Worm (Caenorhabditis elegans): ENCODE results near the gene K04F1.9.

Gene K04F1.9

DNA sequence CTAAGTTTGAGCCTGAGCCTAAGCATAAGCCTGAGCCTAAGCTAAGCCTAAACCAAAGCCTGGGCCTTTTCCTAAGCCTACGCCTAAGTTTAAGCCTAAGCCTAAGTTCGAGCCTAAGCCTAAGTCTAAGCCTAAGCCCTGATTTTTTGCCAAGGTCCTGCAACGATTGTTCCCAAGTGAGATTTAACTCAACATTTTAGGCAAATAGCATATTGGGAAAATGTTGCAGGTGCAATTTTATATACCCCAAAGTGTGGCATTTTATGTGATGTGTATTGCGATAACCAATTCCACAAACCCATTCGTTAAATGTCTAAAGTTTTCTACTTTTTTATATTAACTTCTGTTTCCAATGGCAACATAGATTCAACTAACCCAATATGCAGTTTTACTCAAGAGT lies 2.8 kb upstream of the K04F1.9 start, which contains the start of gene irld-40:
TSS of gene irld-40 (plus strand) at position 301 of the 400 bp plus-strand sequence.
- TF ChIP-seq sem-2 (GFP tag; optimal IDR thresholded peaks at IDR 0.05) (no peak), drap-1 (GFP tag; optimal IDR thresholded peaks at IDR 0.05) (no peak), nhr-12 (tag; optimal IDR thresholded peaks at IDR 0.05) (no peak), mep-1 (tag; optimal IDR thresholded peaks at IDR 0.05) (no peak), blmp-1 (tag; optimal IDR thresholded peaks at IDR 0.05) (no peak), mls-2 (tag; optimal IDR thresholded peaks at IDR 0.05) (no peak), nhr-2 (tag; optimal IDR thresholded peaks at IDR 0.05) (no peak), unc-39 (tag; optimal IDR thresholded peaks at IDR 0.05) (no peak), unc-62 (GFP tag; optimal IDR thresholded peaks at IDR 0.05) (no peak), snpc-4 (tag; optimal IDR thresholded peaks at IDR 0.05) (no peak), lin-32 (GFP tag; optimal IDR thresholded peaks at IDR 0.05) (no peak), tbx-8 (GFP tag; optimal IDR thresholded peaks at IDR 0.05) (no peak), ham-2 (GFP tag; optimal IDR thresholded peaks at IDR 0.05) (no peak), zip-8 (tag; optimal IDR thresholded peaks at IDR 0.05) (no peak), pha-4 (tag; optimal IDR thresholded peaks at IDR 0.05) (no peak), hlh-1 (tag; optimal IDR thresholded peaks at IDR 0.05) (no peak), M03D4.4 (tag; optimal IDR thresholded peaks at IDR 0.05) (no peak)

DNA sequence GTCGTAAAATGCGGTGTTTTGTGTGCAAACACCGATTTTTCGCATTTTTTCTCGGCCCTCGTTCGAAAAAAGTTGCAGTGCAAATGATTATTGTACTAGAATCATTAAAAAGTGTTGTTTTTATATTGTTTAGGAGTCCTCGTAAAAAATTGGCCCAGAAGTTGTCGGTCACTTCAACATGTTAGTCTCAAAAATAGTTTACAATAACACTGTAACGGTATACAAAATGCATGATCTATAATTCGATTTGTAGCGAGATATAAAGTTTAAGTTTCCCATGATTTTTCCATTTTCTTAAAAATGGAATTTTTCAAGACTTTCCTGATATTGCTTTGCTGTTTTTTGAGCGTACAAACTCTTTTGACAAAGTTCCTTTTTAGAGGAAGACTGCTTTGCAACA lies 1.9 kb downstream of the K04F1.9 start, which contains the start of gene K04F1.8:
TSS of gene K04F1.8 (plus strand) at position 301 of the 400 bp plus-strand sequence.
- TF ChIP-seq nhr-28 (tag; optimal IDR thresholded peaks at IDR 0.05) (no peak), unc-39 (tag; optimal IDR thresholded peaks at IDR 0.05) (no peak), unc-62 (GFP tag; optimal IDR thresholded peaks at IDR 0.05) (no peak), elt-3 (tag; optimal IDR thresholded peaks at IDR 0.05) (no peak), sem-2 (GFP tag; optimal IDR thresholded peaks at IDR 0.05) (no peak), lin-32 (GFP tag; optimal IDR thresholded peaks at IDR 0.05) (no peak), zip-8 (tag; optimal IDR thresholded peaks at IDR 0.05) (no peak), sptf-1 (tag; optimal IDR thresholded peaks at IDR 0.05) (no peak), ham-2 (GFP tag; optimal IDR thresholded peaks at IDR 0.05) (no peak), nhr-2 (tag; optimal IDR thresholded peaks at IDR 0.05) (no peak), flh-1 (GFP tag; optimal IDR thresholded peaks at IDR 0.05) (no peak), unc-120 (tag; optimal IDR thresholded peaks at IDR 0.05; ENCODE audit: poor library complexity, severe bottlenecking) (no peak), ceh-39 (tag; optimal IDR thresholded peaks at IDR 0.05) (no peak), nhr-76 (tag; optimal IDR thresholded peaks at IDR 0.05) (no peak)

DNA sequence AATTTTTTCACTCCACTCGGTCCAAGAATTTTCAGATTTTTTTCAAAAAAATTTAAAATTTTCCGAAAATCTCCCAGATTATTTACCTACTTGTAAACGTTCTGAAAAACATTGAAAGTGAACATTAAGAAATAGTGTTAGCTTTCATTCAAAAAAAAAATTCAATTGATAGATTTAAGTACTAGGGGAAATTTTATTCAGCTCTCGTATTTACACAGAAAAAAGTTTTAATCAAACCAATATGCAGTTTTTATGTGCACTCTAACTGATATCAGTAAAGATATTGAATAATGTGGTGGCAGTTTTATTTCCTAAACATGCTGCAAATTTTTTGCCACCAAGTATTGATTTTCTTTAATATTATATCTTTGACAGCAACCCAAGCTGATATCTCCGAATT lies 3.2 kb downstream of the K04F1.9 start, which contains the start of gene irld-42:
TSS of gene irld-42 (plus strand) at position 301 of the 400 bp plus-strand sequence.
- TF ChIP-seq sem-2 (GFP tag; optimal IDR thresholded peaks at IDR 0.05), result no peak
- no peak for TF ChIP-seq nhr-28 (tag; optimal IDR thresholded peaks at IDR 0.05)
- no peak for TF ChIP-seq ceh-39 (tag; optimal IDR thresholded peaks at IDR 0.05)
- TF ChIP-seq zip-8 (tag; optimal IDR thresholded peaks at IDR 0.05), result no peak
- TF ChIP-seq sptf-1 (tag; optimal IDR thresholded peaks at IDR 0.05), result no peak
- TF ChIP-seq mep-1 (tag; optimal IDR thresholded peaks at IDR 0.05), result no peak
- TF ChIP-seq nhr-237 (tag; optimal IDR thresholded peaks at IDR 0.05), result no peak
- TF ChIP-seq lin-32 (GFP tag; optimal IDR thresholded peaks at IDR 0.05), result no peak
- no peak for TF ChIP-seq drap-1 (GFP tag; optimal IDR thresholded peaks at IDR 0.05)

DNA sequence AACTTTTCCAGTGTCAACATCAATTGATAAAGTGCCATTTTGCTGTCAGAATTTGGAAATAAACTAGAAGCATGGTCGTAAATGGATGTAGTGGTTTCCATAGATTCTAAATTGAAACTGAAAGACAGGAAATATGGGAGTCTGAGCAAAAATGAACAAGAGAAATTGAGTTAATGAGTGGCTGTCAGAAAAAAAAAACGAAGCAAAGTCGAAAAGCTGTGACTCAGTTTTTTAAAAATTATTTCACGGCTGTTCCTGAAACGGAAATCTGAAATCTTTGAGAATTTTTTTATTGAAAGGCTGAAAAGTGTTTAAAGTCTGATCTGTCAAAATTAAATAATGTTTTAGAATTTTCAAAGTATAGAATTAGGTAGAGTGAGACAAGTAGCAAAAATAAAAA lies 13.2 kb downstream of the K04F1.9 start, which contains the start of gene srw-98:
TSS of gene srw-98 (minus strand) at position 101 of the 400 bp plus-strand sequence.
- TF ChIP-seq elt-1 (tag; optimal IDR thresholded peaks at IDR 0.05; ENCODE audit: borderline replicate concordance, insufficient read depth) (no peak), nhr-12 (tag; optimal IDR thresholded peaks at IDR 0.05) (no peak), flh-1 (GFP tag; optimal IDR thresholded peaks at IDR 0.05) (no peak), mep-1 (tag; optimal IDR thresholded peaks at IDR 0.05) (no peak), nhr-28 (tag; optimal IDR thresholded peaks at IDR 0.05) (no peak), zip-8 (tag; optimal IDR thresholded peaks at IDR 0.05) (no peak), ceh-83 (GFP tag; optimal IDR thresholded peaks at IDR 0.05) (no peak), bed-3 (GFP tag; optimal IDR thresholded peaks at IDR 0.05) (no peak), nhr-2 (tag; optimal IDR thresholded peaks at IDR 0.05) (no peak)

DNA sequence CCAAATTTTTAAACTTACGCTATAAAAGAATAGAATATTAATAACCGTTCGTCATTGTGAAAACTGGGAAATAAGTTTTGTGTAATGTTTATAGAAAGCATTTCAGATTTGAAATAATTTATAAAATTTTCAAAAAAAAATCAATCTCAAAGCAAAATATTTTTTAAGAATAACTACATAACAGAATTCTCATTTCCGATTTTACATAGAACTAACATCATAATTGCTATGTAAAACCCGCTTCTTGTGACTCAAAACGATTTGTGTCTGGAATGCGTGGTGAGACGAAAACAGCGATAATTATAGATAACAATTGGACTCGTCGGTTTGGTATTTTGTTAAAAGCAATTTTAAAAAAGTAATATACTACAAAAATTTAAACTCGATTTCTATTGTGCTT lies 15.7 kb downstream of the K04F1.9 start, which contains the start of gene srw-91:
TSS of gene srw-91 (minus strand) at position 101 of the 400 bp plus-strand sequence.
- TF ChIP-seq sptf-1 (tag; optimal IDR thresholded peaks at IDR 0.05) (no peak), M03D4.4 (tag; optimal IDR thresholded peaks at IDR 0.05) (no peak), lin-32 (GFP tag; optimal IDR thresholded peaks at IDR 0.05) (no peak), pha-4 (tag; optimal IDR thresholded peaks at IDR 0.05) (no peak), snpc-4 (tag; optimal IDR thresholded peaks at IDR 0.05) (no peak), nhr-28 (tag; optimal IDR thresholded peaks at IDR 0.05) (no peak), nhr-12 (tag; optimal IDR thresholded peaks at IDR 0.05) (no peak), lin-13 (tag; optimal IDR thresholded peaks at IDR 0.05) (no peak), ceh-83 (GFP tag; optimal IDR thresholded peaks at IDR 0.05) (no peak), nhr-237 (tag; optimal IDR thresholded peaks at IDR 0.05) (no peak), lsy-2 (tag; optimal IDR thresholded peaks at IDR 0.05) (no peak), cnd-1 (tag; optimal IDR thresholded peaks at IDR 0.05) (no peak), ces-1 (GFP tag; optimal IDR thresholded peaks at IDR 0.05) (no peak), unc-62 (GFP tag; optimal IDR thresholded peaks at IDR 0.05) (no peak), bed-3 (GFP tag; optimal IDR thresholded peaks at IDR 0.05) (no peak), elt-1 (tag; optimal IDR thresholded peaks at IDR 0.05; ENCODE audit: borderline replicate concordance, insufficient read depth) (no peak), mep-1 (tag; optimal IDR thresholded peaks at IDR 0.05) (no peak), zip-8 (tag; optimal IDR thresholded peaks at IDR 0.05) (no peak), hlh-1 (tag; optimal IDR thresholded peaks at IDR 0.05) (no peak)

Measured in whole organism, mixed stage, embryonic.